Fruit fly (Drosophila melanogaster) whole organism, wandering third instar larva: Measurements from ENCODE around the gene VhaAC39-2.

Source experiments
- Abd-B ChIP-seq: fragments of >200 bp; optimal IDR thresholded peaks from 2 replicates; lab custom pipeline; 2017; ENCODE audit warnings: missing biosample characterization, missing genetic modification characterization
- CG32264 ChIP-seq: fragments of 200-800 bp; sonication (Bioruptor generic); optimal IDR thresholded peaks from 2 replicates; lab custom pipeline; 2016; ENCODE audit warnings: missing biosample characterization, missing genetic modification characterization
- CG9705 ChIP-seq: fragments of 200-800 bp; sonication (Bioruptor generic); optimal IDR thresholded peaks from 2 replicates; lab custom pipeline; 2018; ENCODE audit warnings: missing biosample characterization, mild to moderate bottlenecking, missing genetic modification characterization
- CrebA ChIP-seq: fragments of 200-800 bp; sonication (Bioruptor generic); optimal IDR thresholded peaks from 2 replicates; lab custom pipeline; 2016; ENCODE audit warnings: missing biosample characterization, mild to moderate bottlenecking, missing genetic modification characterization, borderline replicate concordance
- Dfd ChIP-seq: fragments of >200 bp; optimal IDR thresholded peaks from 2 replicates; lab custom pipeline; 2017; ENCODE audit warnings: missing biosample characterization, missing genetic modification characterization
- Dif ChIP-seq: fragments of 200-275, 200-300 bp; sonication (Bioruptor generic); optimal IDR thresholded peaks from 2 replicates; lab custom pipeline; 2018; ENCODE audit warnings: missing biosample characterization, missing genetic modification characterization; ENCODE audit not compliant: partially characterized antibody
- Hr78 ChIP-seq: fragments of >200 bp; optimal IDR thresholded peaks from 2 replicates; lab custom pipeline; 2017; ENCODE audit warnings: missing biosample characterization, missing genetic modification characterization
- Hr83 ChIP-seq: fragments of 200-300 bp; sonication (Bioruptor generic); optimal IDR thresholded peaks from 2 replicates; lab custom pipeline; 2016; ENCODE audit warnings: missing biosample characterization, mild to moderate bottlenecking, missing genetic modification characterization, moderate library complexity; ENCODE audit not compliant: poor library complexity, severe bottlenecking
- Jra ChIP-seq: sonication (Bioruptor generic); optimal IDR thresholded peaks from 2 replicates; lab custom pipeline; 2016; ENCODE audit warnings: missing biosample characterization, missing genetic modification characterization
- Mio ChIP-seq: sonication (Bioruptor generic); optimal IDR thresholded peaks from 2 replicates; lab custom pipeline; 2016; ENCODE audit warnings: missing biosample characterization, missing genetic modification characterization
- OdsH ChIP-seq: fragments of 200-800 bp; sonication (Bioruptor generic); optimal IDR thresholded peaks from 2 replicates; lab custom pipeline; 2016; ENCODE audit warnings: missing biosample characterization, mild to moderate bottlenecking, missing genetic modification characterization
- Rel ChIP-seq, 2 experiments: fragments of 200-800 bp; sonication (Bioruptor generic) in 1 of 2; optimal IDR thresholded peaks; 2 replicates in 1 of 2; 3 replicates in 1 of 2; lab custom pipeline; 2016 to 2019; ENCODE audit warnings: mild to moderate bottlenecking in 2 of 2, missing biosample characterization in 2 of 2, missing genetic modification characterization in 2 of 2, moderate library complexity in 1 of 2
- Sp1 ChIP-seq: fragments of 200-800 bp; sonication (Bioruptor generic); optimal IDR thresholded peaks from 3 replicates; lab custom pipeline; 2019; ENCODE audit warnings: missing biosample characterization, mild to moderate bottlenecking, missing genetic modification characterization, moderate library complexity
- Vsx2 ChIP-seq: fragments of 200-300, 225-300 bp; sonication (Bioruptor generic); optimal IDR thresholded peaks from 2 replicates; lab custom pipeline; 2018; ENCODE audit warnings: missing biosample characterization, missing genetic modification characterization; ENCODE audit not compliant: partially characterized antibody
- br ChIP-seq: fragments of 200-800 bp; sonication (Bioruptor generic); optimal IDR thresholded peaks from 2 replicates; lab custom pipeline; 2016; ENCODE audit warnings: missing biosample characterization, missing genetic modification characterization
- dl ChIP-seq, 2 experiments: fragments of 175-275, 200-275 bp in 1 of 2; fragments of 200-275 bp in 1 of 2; sonication (Bioruptor generic); optimal IDR thresholded peaks; lab custom pipeline; 2018; ENCODE audit warnings: mild to moderate bottlenecking in 2 of 2, missing biosample characterization in 2 of 2, missing genetic modification characterization in 2 of 2, moderate library complexity in 2 of 2; ENCODE audit not compliant: partially characterized antibody in 2 of 2, insufficient read depth in 1 of 2
- ey ChIP-seq: fragments of 200-800 bp; sonication (Bioruptor generic); optimal IDR thresholded peaks from 2 replicates; lab custom pipeline; 2016; ENCODE audit warnings: missing biosample characterization, missing genetic modification characterization
- foxo ChIP-seq, 2 experiments: fragments of 200-800 bp; sonication (Bioruptor generic); optimal IDR thresholded peaks; 2 replicates in 1 of 2; 3 replicates in 1 of 2; lab custom pipeline; 2016 to 2017; ENCODE audit warnings: missing biosample characterization in 2 of 2, missing genetic modification characterization in 2 of 2
- fru ChIP-seq: fragments of 200-800 bp; sonication (Bioruptor generic); optimal IDR thresholded peaks from 3 replicates; lab custom pipeline; 2016; ENCODE audit warnings: missing biosample characterization, mild to moderate bottlenecking, missing genetic modification characterization
- h ChIP-seq: fragments of 200-800 bp; sonication (Bioruptor generic); optimal IDR thresholded peaks from 3 replicates; lab custom pipeline; 2016; ENCODE audit warnings: missing biosample characterization, mild to moderate bottlenecking, missing genetic modification characterization
- jim ChIP-seq: fragments of 175-275, 200-325 bp; sonication (Bioruptor generic); optimal IDR thresholded peaks from 2 replicates; lab custom pipeline; 2016; ENCODE audit warnings: missing biosample characterization, mild to moderate bottlenecking, missing genetic modification characterization
- psq ChIP-seq: fragments of 200-800 bp; sonication (Bioruptor generic); optimal IDR thresholded peaks from 3 replicates; lab custom pipeline; 2017; ENCODE audit warnings: missing biosample characterization, mild to moderate bottlenecking, missing genetic modification characterization, moderate library complexity
- rgr ChIP-seq: fragments of 200-800 bp; sonication (Bioruptor generic); optimal IDR thresholded peaks from 3 replicates; lab custom pipeline; 2016; ENCODE audit warnings: missing biosample characterization, mild to moderate bottlenecking, missing genetic modification characterization
- sv ChIP-seq: fragments of 200-800 bp; sonication (Bioruptor generic); optimal IDR thresholded peaks from 3 replicates; lab custom pipeline; 2016; ENCODE audit warnings: missing biosample characterization, missing genetic modification characterization
- tai ChIP-seq: sonication (Bioruptor generic); optimal IDR thresholded peaks from 2 replicates; lab custom pipeline; 2016; ENCODE audit warnings: missing biosample characterization, missing genetic modification characterization
- usp ChIP-seq: fragments of >200 bp; optimal IDR thresholded peaks from 2 replicates; lab custom pipeline; 2017; ENCODE audit warnings: missing biosample characterization, missing genetic modification characterization
- woc ChIP-seq: sonication (Bioruptor generic); optimal IDR thresholded peaks from 2 replicates; lab custom pipeline; 2016; ENCODE audit warnings: missing biosample characterization, mild to moderate bottlenecking, missing genetic modification characterization

Gene VhaAC39-2

DNA sequence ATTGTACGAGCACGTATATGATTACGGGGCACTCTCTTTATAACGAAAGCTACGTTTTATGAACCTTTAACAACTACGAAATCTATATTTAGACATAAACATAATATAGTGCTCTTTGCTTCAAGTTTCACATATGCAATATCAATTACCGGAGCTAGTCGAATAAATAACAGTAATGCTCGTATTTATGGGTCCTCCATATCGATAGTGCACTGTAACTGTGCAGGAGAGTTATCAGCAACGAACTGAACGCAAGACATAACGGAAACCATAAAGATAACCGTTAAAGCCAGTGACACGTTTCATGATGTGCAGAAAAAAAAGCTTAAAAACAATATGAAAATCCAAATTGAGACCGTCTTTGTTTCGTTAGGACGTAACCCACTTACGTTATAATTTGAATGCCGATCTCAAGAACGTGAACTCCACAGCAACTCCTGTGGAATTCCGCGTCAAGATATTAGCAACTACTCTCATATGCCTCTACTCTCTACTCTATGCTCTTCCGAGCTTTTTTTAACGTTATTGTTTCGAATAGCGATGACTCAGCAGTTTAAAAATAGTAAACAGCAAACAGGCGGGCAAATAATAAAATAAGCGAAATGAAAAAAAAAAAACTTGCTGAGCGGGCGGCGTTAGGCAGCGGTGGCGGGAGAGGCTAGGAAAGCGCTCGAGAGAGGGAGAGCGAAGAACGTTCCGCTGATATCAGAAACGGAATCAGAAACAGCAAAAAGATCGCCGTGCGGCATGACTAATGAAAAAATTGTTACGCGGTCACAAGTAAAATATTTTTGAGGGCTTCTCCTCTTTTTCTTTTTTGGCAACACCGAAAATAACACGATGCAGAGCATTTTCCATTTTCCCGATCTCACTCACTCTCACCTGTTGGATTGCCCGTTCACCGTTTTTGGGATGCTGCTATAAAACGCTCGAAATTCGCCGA lies 31.1 kb upstream of the VhaAC39-2 start (continued):
- TF ChIP-seq usp (GFP tag; lab: Kevin White, UChicago) (no peak), br (GFP tag; lab: Kevin White, UChicago) (peak; percentile 93), Vsx2 (GFP tag; lab: Kevin White, UChicago) (peak; percentile 29), Mio (GFP tag; lab: Kevin White, UChicago) (peak; percentile 7), tai (GFP tag; lab: Kevin White, UChicago) (peak; percentile 85), ey (GFP tag; lab: Kevin White, UChicago) (peak; percentile 91), Rel (GFP tag; optimal IDR thresholded peaks at IDR 0.05; lab: Kevin White, UChicago) (peak; percentile 79), Rel (tag; optimal IDR thresholded peaks at IDR 0.05; lab: Kevin White, UChicago) (peak; percentile 46), Jra (GFP tag; lab: Kevin White, UChicago) (peak; percentile 56), OdsH (GFP tag; lab: Kevin White, UChicago) (peak; percentile 87), Abd-B (GFP tag; lab: Kevin White, UChicago) (no peak), dl (GFP tag; optimal IDR thresholded peaks at IDR 0.05; lab: Kevin White, UChicago; ENCODE audit: insufficient read depth in 1 of 2, partially characterized antibody in 2 of 2) (peak in 1 of 2 experiments; percentile 30), psq (GFP tag; lab: Kevin White, UChicago) (peak; percentile 79)
- TF ChIP-seq, all 38 proteins: peak for 27

DNA sequence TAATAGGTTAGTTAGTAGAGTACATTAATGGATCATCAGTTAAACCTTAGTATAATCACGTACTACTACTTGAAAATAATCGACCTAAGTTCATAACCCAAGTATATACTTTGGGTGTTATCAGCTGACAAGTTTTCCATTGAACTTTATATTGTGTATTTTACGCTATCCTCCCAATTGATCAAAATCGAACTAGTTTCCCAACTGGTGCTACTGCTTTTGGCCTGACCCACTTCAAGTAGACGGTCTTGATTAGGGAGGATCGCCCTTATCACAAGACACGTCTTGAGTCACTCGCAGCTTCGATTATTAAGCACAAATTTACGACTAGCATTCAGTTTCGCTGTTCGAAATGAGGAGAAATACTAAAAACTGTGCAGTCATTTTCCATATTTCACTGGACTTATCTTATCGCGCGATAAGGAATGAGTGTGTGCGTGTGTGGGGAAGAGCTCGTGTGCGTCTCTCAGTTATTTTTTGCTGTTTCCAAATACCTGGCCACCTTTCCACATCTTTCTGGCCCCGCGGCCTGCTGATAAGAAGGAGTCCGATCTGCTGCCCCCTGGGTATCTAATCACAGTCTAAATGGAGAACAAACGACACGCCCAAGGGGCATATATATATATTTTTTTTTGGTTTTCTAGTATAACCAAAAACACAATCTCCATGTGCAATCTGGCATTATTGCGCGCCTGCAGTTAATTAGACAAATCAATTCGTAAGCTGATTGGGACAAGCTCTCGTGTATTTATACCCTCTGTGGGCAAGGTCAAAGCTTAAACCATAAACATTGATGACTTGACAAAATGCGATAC lies 30.2 kb upstream of the VhaAC39-2 start:
- TF ChIP-seq CG32264 (GFP tag; lab: Kevin White, UChicago) = no peak
- TF ChIP-seq Hr83 (GFP tag; lab: Kevin White, UChicago) = peak; percentile 7
- TF ChIP-seq, all 38 proteins: peak for 1

DNA sequence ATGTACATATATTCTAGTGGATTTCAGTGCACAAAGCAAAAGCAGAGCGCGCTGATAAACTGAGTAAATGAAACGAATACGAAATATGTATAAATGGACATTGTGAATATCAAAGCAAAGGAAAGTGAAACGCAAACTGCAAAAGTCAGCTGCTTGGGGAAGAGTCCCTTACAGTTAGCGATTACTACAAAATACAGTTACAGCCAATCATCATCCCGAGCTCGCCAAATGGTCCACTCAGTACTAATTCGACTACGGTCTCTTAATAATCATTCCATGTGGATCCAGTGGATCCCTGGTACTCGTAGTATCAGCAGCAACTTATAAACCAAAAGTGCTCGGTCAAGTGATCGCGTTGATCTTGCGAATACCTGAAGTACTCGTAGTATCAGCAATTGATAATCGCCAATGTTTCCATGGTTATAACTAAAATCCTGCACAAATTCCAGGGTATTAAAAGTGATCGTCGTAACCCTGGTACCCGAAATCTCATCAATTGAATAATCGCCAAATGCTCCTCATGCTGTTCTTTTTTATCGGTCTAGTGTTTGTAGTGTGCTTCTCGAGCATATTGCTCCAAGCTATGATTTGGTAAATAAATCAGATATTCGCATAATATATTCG lies 22.7 kb upstream of the VhaAC39-2 start:
- no peak for TF ChIP-seq foxo (GFP tag; optimal IDR thresholded peaks at IDR 0.05; lab: Kevin White, UChicago)
- TF ChIP-seq CG9705 = no peak
- TF ChIP-seq Hr78 (GFP tag; lab: Kevin White, UChicago) = no peak
- no peak for TF ChIP-seq Vsx2 (GFP tag; lab: Kevin White, UChicago)
- TF ChIP-seq jim (GFP tag; lab: Kevin White, UChicago) = no peak
- TF ChIP-seq dl (GFP tag; optimal IDR thresholded peaks at IDR 0.05; lab: Kevin White, UChicago; ENCODE audit: insufficient read depth in 1 of 2, partially characterized antibody in 2 of 2) = no peak
- TF ChIP-seq fru (GFP tag; lab: Kevin White, UChicago) = no peak
- TF ChIP-seq Dif = no peak
- no peak for TF ChIP-seq CrebA (GFP tag; lab: Kevin White, UChicago)
- TF ChIP-seq Rel (GFP tag; optimal IDR thresholded peaks at IDR 0.05; lab: Kevin White, UChicago) = no peak
- TF ChIP-seq Rel (tag; optimal IDR thresholded peaks at IDR 0.05; lab: Kevin White, UChicago) = no peak
- TF ChIP-seq rgr = no peak
- TF ChIP-seq woc (GFP tag; lab: Kevin White, UChicago) = no peak
- no peak for TF ChIP-seq Dfd (GFP tag; lab: Kevin White, UChicago)
- TF ChIP-seq OdsH (GFP tag; lab: Kevin White, UChicago) = no peak
- TF ChIP-seq Jra (GFP tag; lab: Kevin White, UChicago) = no peak
- TF ChIP-seq Mio (GFP tag; lab: Kevin White, UChicago) = no peak
- no peak for TF ChIP-seq h (GFP tag; lab: Kevin White, UChicago)
- TF ChIP-seq tai (GFP tag; lab: Kevin White, UChicago) = no peak
- no peak for TF ChIP-seq Sp1

DNA sequence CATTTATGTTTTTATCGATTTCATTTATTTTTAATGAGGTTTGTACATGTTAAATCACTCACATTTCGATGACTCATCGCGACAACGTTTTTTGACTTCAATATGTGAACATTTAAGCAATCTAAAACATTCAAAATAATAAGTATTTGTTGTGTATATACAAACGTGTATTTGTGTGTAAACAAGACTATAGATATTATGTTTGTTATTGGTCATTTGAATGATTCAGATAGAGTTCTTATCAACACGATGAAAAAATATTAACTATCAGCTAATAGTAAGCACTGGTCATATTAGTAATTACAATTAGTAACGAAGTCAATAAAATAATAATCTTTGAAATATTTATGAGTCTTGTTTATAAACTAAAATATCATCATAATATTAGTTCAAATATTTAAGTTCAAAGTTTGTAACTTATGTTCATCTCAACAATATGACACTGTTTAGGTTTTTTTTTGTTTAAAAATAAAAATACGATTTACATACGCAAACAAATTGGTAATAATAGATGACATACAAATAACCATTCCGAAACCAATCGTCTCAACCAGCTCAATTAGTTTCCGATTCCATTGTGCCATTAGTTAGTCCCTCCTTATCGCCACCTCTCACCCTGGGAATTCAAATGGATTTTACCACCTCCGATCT lies 22.0 kb upstream of the VhaAC39-2 start:
- TF ChIP-seq Mio (GFP tag; lab: Kevin White, UChicago) = no peak
- TF ChIP-seq Sp1 = no peak
- no peak for TF ChIP-seq OdsH (GFP tag; lab: Kevin White, UChicago)
- no peak for TF ChIP-seq fru (GFP tag; lab: Kevin White, UChicago)
- TF ChIP-seq ey (GFP tag; lab: Kevin White, UChicago) = no peak
- TF ChIP-seq CG32264 (GFP tag; lab: Kevin White, UChicago) = no peak
- no peak for TF ChIP-seq Jra (GFP tag; lab: Kevin White, UChicago)
- TF ChIP-seq Rel (GFP tag; optimal IDR thresholded peaks at IDR 0.05; lab: Kevin White, UChicago) = no peak
- TF ChIP-seq Rel (tag; optimal IDR thresholded peaks at IDR 0.05; lab: Kevin White, UChicago) = no peak
- no peak for TF ChIP-seq sv (GFP tag; lab: Kevin White, UChicago)
- no peak for TF ChIP-seq tai (GFP tag; lab: Kevin White, UChicago)
- TF ChIP-seq foxo (GFP tag; optimal IDR thresholded peaks at IDR 0.05; lab: Kevin White, UChicago) = no peak
- no peak for TF ChIP-seq Hr78 (GFP tag; lab: Kevin White, UChicago)
